Fruit fly (Drosophila melanogaster) whole organism, prepupa: ENCODE results near the gene CG16959.
A peak's percentile ranks its signal among the peaks of the same experiment; 100 is the strongest.

Experiments used
- CG10631 ChIP-seq: fragments of 200-800 bp; sonication (Bioruptor generic); optimal IDR thresholded peaks from 2 replicates; lab custom pipeline; 2016; ENCODE audit warnings: missing biosample characterization, missing genetic modification characterization
- CG10669 ChIP-seq: fragments of 200-800 bp; sonication (Bioruptor generic); optimal IDR thresholded peaks from 3 replicates; lab custom pipeline; 2018; ENCODE audit warnings: missing biosample characterization, mild to moderate bottlenecking, missing genetic modification characterization, moderate library complexity
- CG11294 ChIP-seq: fragments of 200-800 bp; sonication (Bioruptor generic); IDR thresholded peaks from 2 replicates; pipeline ENCODE4 v1.3.6; 2022; ENCODE audit warnings: missing biosample characterization, missing genetic modification characterization
- CG11762 ChIP-seq: fragments of 200-800 bp; sonication (Bioruptor generic); optimal IDR thresholded peaks from 3 replicates; lab custom pipeline; 2016; ENCODE audit warnings: missing biosample characterization, missing genetic modification characterization; ENCODE audit not compliant: insufficient read depth
- CG11902 ChIP-seq: fragments of 200-800 bp; sonication (Bioruptor generic); optimal IDR thresholded peaks from 3 replicates; lab custom pipeline; 2016; ENCODE audit warnings: missing biosample characterization, missing genetic modification characterization
- CG15336 ChIP-seq: fragments of 200-800 bp; sonication (Bioruptor generic); IDR thresholded peaks from 2 replicates; pipeline ENCODE4 v1.3.6; 2022; ENCODE audit warnings: missing biosample characterization, missing genetic modification characterization
- CG1621 ChIP-seq: fragments of 200-800 bp; sonication (Bioruptor generic); optimal IDR thresholded peaks from 3 replicates; lab custom pipeline; 2018; ENCODE audit warnings: missing biosample characterization, mild to moderate bottlenecking, missing genetic modification characterization
- CG3032 ChIP-seq: fragments of 200-800 bp; optimal IDR thresholded peaks from 2 replicates; lab custom pipeline; 2019; ENCODE audit warnings: missing biosample characterization, mild to moderate bottlenecking, missing genetic modification characterization, moderate library complexity
- CG31627 ChIP-seq: fragments of 200-800 bp; sonication (Bioruptor generic); optimal IDR thresholded peaks from 3 replicates; lab custom pipeline; 2016; ENCODE audit warnings: missing biosample characterization, missing genetic modification characterization
- CG32006 ChIP-seq: fragments of 200-800 bp; sonication (Bioruptor generic); optimal IDR thresholded peaks from 3 replicates; lab custom pipeline; 2017; ENCODE audit warnings: missing biosample characterization, mild to moderate bottlenecking, missing genetic modification characterization
- CG34406 ChIP-seq: fragments of 200-800 bp; sonication (Bioruptor generic); optimal IDR thresholded peaks from 3 replicates; lab custom pipeline; 2016; ENCODE audit warnings: missing biosample characterization, missing genetic modification characterization
- CG3919 ChIP-seq: fragments of 200-800 bp; sonication (Bioruptor generic); optimal IDR thresholded peaks from 3 replicates; lab custom pipeline; 2016; ENCODE audit warnings: missing biosample characterization, missing genetic modification characterization
- CG4318 ChIP-seq: fragments of 200-800 bp; sonication (Bioruptor generic); optimal IDR thresholded peaks from 3 replicates; lab custom pipeline; 2017; ENCODE audit warnings: missing biosample characterization, mild to moderate bottlenecking, missing genetic modification characterization
- CG6163 ChIP-seq: fragments of 200-800 bp; sonication (Bioruptor generic); IDR thresholded peaks from 3 replicates; pipeline ENCODE4 v1.3.6; 2022; ENCODE audit warnings: missing biosample characterization, missing genetic modification characterization
- CG6808 ChIP-seq: fragments of 200-800 bp; sonication (Bioruptor generic); optimal IDR thresholded peaks from 3 replicates; lab custom pipeline; 2017; ENCODE audit warnings: missing biosample characterization, missing genetic modification characterization, mild to moderate bottlenecking, moderate library complexity, missing genetic modification reagents
- CG7368 ChIP-seq: fragments of 200-800 bp; sonication (Bioruptor generic); optimal IDR thresholded peaks from 3 replicates; lab custom pipeline; 2016; ENCODE audit warnings: missing biosample characterization, missing genetic modification characterization
- CG8119 ChIP-seq: fragments of 200-800 bp; sonication (Bioruptor generic); IDR thresholded peaks from 3 replicates; pipeline ENCODE4 v1.3.6; 2022; ENCODE audit warnings: missing biosample characterization, missing genetic modification characterization
- CG8319 ChIP-seq: fragments of 200-800 bp; sonication (Bioruptor generic); optimal IDR thresholded peaks from 3 replicates; lab custom pipeline; 2016; ENCODE audit warnings: missing biosample characterization, missing genetic modification characterization
- CG8632 ChIP-seq: fragments of 200-800 bp; sonication (Bioruptor generic); optimal IDR thresholded peaks from 3 replicates; lab custom pipeline; 2016; ENCODE audit warnings: missing biosample characterization, missing genetic modification characterization
- CG9139 ChIP-seq: fragments of 200-800 bp; sonication (Bioruptor generic); optimal IDR thresholded peaks from 3 replicates; lab custom pipeline; 2017; ENCODE audit warnings: missing biosample characterization, mild to moderate bottlenecking, missing genetic modification characterization
- Eip78C ChIP-seq: fragments of 200-800 bp; sonication (Bioruptor generic); peaks from one replicate; lab custom pipeline; 2016; ENCODE audit warnings: missing biosample characterization, missing genetic modification characterization
- Eip93F ChIP-seq: fragments of 200-800 bp; sonication (Bioruptor generic); optimal IDR thresholded peaks from 2 replicates; lab custom pipeline; 2016; ENCODE audit warnings: missing biosample characterization, mild to moderate bottlenecking, missing genetic modification characterization
- Gug ChIP-seq: fragments of 200-800 bp; sonication (Bioruptor generic); IDR thresholded peaks from 2 replicates; pipeline ENCODE4 v1.3.6; 2022; ENCODE audit warnings: missing biosample characterization, missing genetic modification characterization
- Hr39 ChIP-seq: fragments of 200-800 bp; sonication (Bioruptor generic); optimal IDR thresholded peaks from 2 replicates; lab custom pipeline; 2016; ENCODE audit warnings: missing biosample characterization, missing genetic modification characterization
- Hr4 ChIP-seq: fragments of 200-800 bp; sonication (Bioruptor generic); optimal IDR thresholded peaks from 3 replicates; lab custom pipeline; 2016; ENCODE audit warnings: missing biosample characterization, missing genetic modification characterization
- OdsH ChIP-seq: fragments of 200-800 bp; sonication (Bioruptor generic); optimal IDR thresholded peaks from 3 replicates; lab custom pipeline; 2016; ENCODE audit warnings: missing biosample characterization, missing genetic modification characterization
- Smox ChIP-seq: fragments of 200-800 bp; sonication (Bioruptor generic); optimal IDR thresholded peaks from 3 replicates; lab custom pipeline; 2016; ENCODE audit warnings: missing biosample characterization, missing genetic modification characterization
- Sox14 ChIP-seq: fragments of 200-800 bp; sonication (Bioruptor generic); optimal IDR thresholded peaks from 3 replicates; lab custom pipeline; 2016; ENCODE audit warnings: missing biosample characterization, missing genetic modification characterization
- achi ChIP-seq: fragments of 200-800 bp; sonication (Bioruptor generic); optimal IDR thresholded peaks from 3 replicates; lab custom pipeline; 2016; ENCODE audit warnings: missing biosample characterization, missing genetic modification characterization
- cyc ChIP-seq: fragments of 200-800 bp; sonication (Bioruptor generic); optimal IDR thresholded peaks from 3 replicates; lab custom pipeline; 2016; ENCODE audit warnings: missing biosample characterization, missing genetic modification characterization
- dsx ChIP-seq: fragments of 200-800 bp; optimal IDR thresholded peaks from 3 replicates; lab custom pipeline; 2019; ENCODE audit warnings: missing biosample characterization, mild to moderate bottlenecking, missing genetic modification characterization, moderate library complexity; ENCODE audit not compliant: poor library complexity, severe bottlenecking
- eg ChIP-seq: fragments of 200-800 bp; sonication (Bioruptor generic); IDR thresholded peaks from 3 replicates; pipeline ENCODE4 v1.3.6; 2022; ENCODE audit warnings: missing biosample characterization, missing genetic modification characterization
- esn ChIP-seq: fragments of 200-800 bp; sonication (Bioruptor generic); optimal IDR thresholded peaks from 2 replicates; lab custom pipeline; 2016; ENCODE audit warnings: missing biosample characterization, mild to moderate bottlenecking, missing genetic modification characterization, moderate library complexity
- fd59A ChIP-seq: fragments of 200-800 bp; sonication (Bioruptor generic); optimal IDR thresholded peaks from 2 replicates; lab custom pipeline; 2017; ENCODE audit warnings: missing biosample characterization, mild to moderate bottlenecking, missing genetic modification characterization, missing genetic modification reagents
- fd85E ChIP-seq: fragments of 200-800 bp; sonication (Bioruptor generic); optimal IDR thresholded peaks from 3 replicates; lab custom pipeline; 2016; ENCODE audit warnings: missing biosample characterization, missing genetic modification characterization
- lz ChIP-seq: fragments of 200-800 bp; sonication (Bioruptor generic); optimal IDR thresholded peaks from 3 replicates; lab custom pipeline; 2016; ENCODE audit warnings: missing biosample characterization, missing genetic modification characterization
- net ChIP-seq: fragments of 200-800 bp; sonication (Bioruptor generic); optimal IDR thresholded peaks from 3 replicates; lab custom pipeline; 2016; ENCODE audit warnings: missing biosample characterization, missing genetic modification characterization
- pdm3 ChIP-seq: fragments of 200-800 bp; sonication (Bioruptor generic); optimal IDR thresholded peaks from 3 replicates; lab custom pipeline; 2016; ENCODE audit warnings: missing biosample characterization, missing genetic modification characterization
- salr ChIP-seq, 2 experiments: fragments of 200-800 bp; sonication (Bioruptor generic); optimal IDR thresholded peaks; 3 replicates each; lab custom pipeline; 2016 to 2018; ENCODE audit warnings: missing biosample characterization in 2 of 2, missing genetic modification characterization in 2 of 2, mild to moderate bottlenecking in 1 of 2
- spab ChIP-seq: fragments of 200-800 bp; sonication (Bioruptor generic); optimal IDR thresholded peaks from 2 replicates; lab custom pipeline; 2017; ENCODE audit warnings: missing biosample characterization, mild to moderate bottlenecking, missing genetic modification characterization, missing genetic modification reagents
- ss ChIP-seq, 2 experiments: fragments of 200-800 bp; sonication (Bioruptor generic); optimal IDR thresholded peaks; 2 replicates in 1 of 2; 3 replicates in 1 of 2; lab custom pipeline; 2017 to 2018; ENCODE audit warnings: mild to moderate bottlenecking in 2 of 2, missing biosample characterization in 2 of 2, missing genetic modification characterization in 2 of 2, moderate library complexity in 1 of 2
- topi ChIP-seq: fragments of 200-800 bp; sonication (Bioruptor generic); optimal IDR thresholded peaks from 3 replicates; lab custom pipeline; 2016; ENCODE audit warnings: missing biosample characterization, missing genetic modification characterization

CG16959 gene

dm6 chr3L:15123736-15124135 is 1.4 kb downstream of the CG16959 start:
- TF ChIP-seq CG11294 (GFP tag; lab: Robert Waterston, UW) (no peak), Hr4 (no peak), eg (GFP tag; lab: Robert Waterston, UW) (no peak), dsx (no peak), CG1621 (tag; lab: Kevin White, UChicago) (peak; percentile 25), Gug (GFP tag; lab: Robert Waterston, UW) (no peak), ss (GFP tag; optimal IDR thresholded peaks at IDR 0.05; lab: Kevin White, UChicago) (peak in 1 of 2 experiments; percentile 69), fd59A (no peak), Eip78C (GFP tag; lab: Kevin White, UChicago) (peak; percentile 72), net (GFP tag; lab: Kevin White, UChicago) (no peak), Hr39 (GFP tag; lab: Kevin White, UChicago) (no peak), CG15336 (no peak), CG6163 (GFP tag; lab: Robert Waterston, UW) (no peak), OdsH (no peak), CG31627 (no peak), CG32006 (no peak)
- TF ChIP-seq, all 60 proteins: peak for 3

DNA sequence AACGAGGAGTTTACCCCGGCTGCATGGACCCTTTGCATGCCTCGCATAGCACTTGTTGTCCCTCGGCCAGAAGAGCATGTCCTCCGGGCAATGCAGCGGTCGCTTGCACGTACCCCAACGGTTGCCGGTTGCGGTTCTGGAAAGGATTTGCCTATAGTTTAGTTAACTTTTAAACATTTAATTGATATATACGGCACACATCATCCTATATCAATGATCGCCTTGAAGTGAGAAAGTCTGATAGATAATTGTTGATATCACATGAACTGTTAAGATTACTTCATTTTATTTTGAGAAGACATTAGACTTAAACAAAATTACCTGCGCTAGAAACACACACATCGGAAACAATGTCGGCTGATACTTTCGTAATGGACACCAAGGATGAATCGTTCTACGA is 3.8 kb downstream of the CG16959 start, which contains the start of gene CG32847:
CG32847 (plus strand) TSS at position 301 of the 400 bp plus-strand sequence.
- TF ChIP-seq topi (GFP tag; lab: Kevin White, UChicago): no peak

- TF ChIP-seq Eip78C (GFP tag; lab: Kevin White, UChicago): peak; percentile 30
- TF ChIP-seq esn (GFP tag; lab: Kevin White, UChicago): peak; percentile 10
- no peak for TF ChIP-seq CG6808
- TF ChIP-seq, all 60 proteins: peak for 2
These were observed 8.6 kb downstream of the CG16959 start, which contains the start of gene Cep135 for dm6 chr3L:15116536-15116935. Gene Cep135, plus strand, starts transcription at chr3L:15116737.

DNA sequence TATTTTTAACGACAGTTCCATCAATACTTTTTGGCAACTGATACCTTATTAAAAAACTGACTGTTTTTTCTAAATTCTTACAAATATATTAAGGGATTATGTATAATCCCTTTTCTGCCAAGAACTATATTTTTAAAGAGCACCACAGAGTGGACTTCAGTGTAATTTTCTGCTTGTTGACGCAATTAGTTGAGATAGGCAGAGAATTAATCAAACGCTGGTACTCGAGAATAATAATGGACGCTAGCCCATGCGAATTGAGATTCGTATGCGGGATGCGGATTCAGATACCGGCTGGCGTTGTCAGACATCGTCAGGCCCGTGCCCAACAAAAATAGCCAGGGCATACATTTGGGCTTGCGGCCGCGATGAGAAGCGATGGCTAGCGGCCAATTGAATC is 11.9 kb downstream of the CG16959 start, which contains the start of gene CG13458:
CG13458 (plus strand) TSS at position 301 of the 400 bp plus-strand sequence.
- TF ChIP-seq dsx (no peak), Eip78C (GFP tag; lab: Kevin White, UChicago) (peak; percentile 68), CG15336 (0 out of 2 replicates have a peak, but pooled peaks have one; percentile 7), Smox (GFP tag; lab: Kevin White, UChicago) (no peak), cyc (GFP tag; lab: Kevin White, UChicago) (no peak)

DNA sequence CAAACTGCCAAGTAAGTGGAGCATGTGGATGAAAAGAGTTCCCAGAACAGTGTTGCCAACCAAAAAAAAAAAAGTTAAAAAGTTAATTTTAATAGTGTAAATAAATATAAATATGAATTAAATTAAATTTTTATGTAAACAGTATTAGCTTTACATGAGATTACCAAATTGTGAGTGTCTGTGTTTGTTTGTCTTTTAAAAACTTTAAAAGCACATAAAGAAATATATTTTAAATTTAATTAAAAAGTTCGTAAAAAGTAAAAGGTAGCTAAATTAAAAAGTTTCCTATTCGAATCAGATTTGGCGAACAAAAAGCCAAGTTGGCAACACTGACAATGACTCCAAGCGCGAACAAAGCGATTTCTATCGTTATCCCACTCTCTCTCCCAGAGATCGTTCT is 16.2 kb downstream of the CG16959 start:
- TF ChIP-seq lz (GFP tag; lab: Kevin White, UChicago) (peak; percentile 26), CG32006 (no peak), fd59A (no peak), CG11902 (GFP tag; lab: Kevin White, UChicago) (no peak), fd85E (GFP tag; lab: Kevin White, UChicago) (no peak), CG8632 (GFP tag; lab: Kevin White, UChicago) (peak; percentile 22), CG3919 (GFP tag; lab: Kevin White, UChicago) (no peak), CG10669 (GFP tag; lab: Kevin White, UChicago) (no peak), pdm3 (GFP tag; lab: Kevin White, UChicago) (no peak), Gug (GFP tag; lab: Robert Waterston, UW) (peak; percentile 21; the same call in 1 of the 2 replicates), CG15336 (peak; percentile 17; the same call in 1 of the 2 replicates), Sox14 (GFP tag; lab: Kevin White, UChicago) (peak; percentile 8), CG7368 (GFP tag; lab: Kevin White, UChicago) (no peak), CG34406 (GFP tag; lab: Kevin White, UChicago) (no peak), CG10631 (GFP tag; lab: Kevin White, UChicago) (no peak), CG8319 (no peak), Eip93F (GFP tag; lab: Kevin White, UChicago) (no peak), CG8119 (GFP tag; lab: Robert Waterston, UW) (peak; percentile 66; the same call in 2 of the 3 replicates), Smox (GFP tag; lab: Kevin White, UChicago) (no peak), CG6808 (no peak), topi (GFP tag; lab: Kevin White, UChicago) (no peak), spab (GFP tag; lab: Kevin White, UChicago) (no peak), salr (GFP tag; optimal IDR thresholded peaks at IDR 0.05; lab: Kevin White, UChicago) (no peak), CG3032 (tag; lab: Kevin White, UChicago) (peak; percentile 53), Hr39 (GFP tag; lab: Kevin White, UChicago) (no peak), Hr4 (no peak), CG11762 (GFP tag; lab: Kevin White, UChicago) (no peak), CG4318 (GFP tag; lab: Kevin White, UChicago) (peak; percentile 39), CG9139 (no peak), eg (GFP tag; lab: Robert Waterston, UW) (no peak), cyc (GFP tag; lab: Kevin White, UChicago) (no peak), achi (GFP tag; lab: Kevin White, UChicago) (peak; percentile 60), net (GFP tag; lab: Kevin White, UChicago) (no peak)
